In genomic region chr3R:21853618-21854573, dm6 we compare ENCODE assay signal across 2 fruit fly cellular contexts.
TF ChIP-seq lines count a peak whose summit lies in the region.

No protein-coding gene starts in this region.

TF ChIP-seq in whole organism, embryonic, 481 proteins besides CTCF, POLR2A, EP300 and RAD21 (continued from another document and continues in another):
- TF ChIP-seq CG18619 (GFP tag; optimal IDR thresholded peaks at IDR 0.05; lab: Kevin White, UChicago), result peak; percentile 2
- no peak for TF ChIP-seq Kr (GFP tag; optimal IDR thresholded peaks at IDR 0.05; lab: Kevin White, UChicago)
- no peak for TF ChIP-seq trh (GFP tag; optimal IDR thresholded peaks at IDR 0.05; lab: Kevin White, UChicago)
- TF ChIP-seq al (GFP tag; IDR thresholded peaks at IDR 0.05; lab: Robert Waterston, UW), result 0 out of 2 replicates have a peak, but pooled peaks have one; percentile 12
- TF ChIP-seq chm (GFP tag; IDR thresholded peaks at IDR 0.05; lab: Robert Waterston, UW), result peak; percentile 45
- TF ChIP-seq CG17385 (GFP tag; optimal IDR thresholded peaks at IDR 0.05; lab: Kevin White, UChicago), result peak; percentile 21
- peak; percentile 86 for TF ChIP-seq ERR (GFP tag; optimal IDR thresholded peaks at IDR 0.05; lab: Kevin White, UChicago)
- TF ChIP-seq Dbx (GFP tag; IDR thresholded peaks at IDR 0.05; lab: Robert Waterston, UW), result 0 out of 3 replicates have a peak, but pooled peaks have one; percentile 10
- TF ChIP-seq gro (GFP tag; optimal IDR thresholded peaks at IDR 0.05; lab: Kevin White, UChicago), result peak; percentile 68
- TF ChIP-seq CG1603 (tag; optimal IDR thresholded peaks at IDR 0.05; lab: Kevin White, UChicago), result peak; percentile 0
- peak; percentile 22; the same call in 1 of the 2 replicates for TF ChIP-seq CG9932 (GFP tag; IDR thresholded peaks at IDR 0.05; lab: Robert Waterston, UW)
- no peak for TF ChIP-seq fd96Cb (tag; optimal IDR thresholded peaks at IDR 0.05; lab: Kevin White, UChicago)
- peak; percentile 78 for TF ChIP-seq pros (GFP tag; optimal IDR thresholded peaks at IDR 0.05; lab: Kevin White, UChicago)
- peak; percentile 53 for TF ChIP-seq Hey (tag; optimal IDR thresholded peaks at IDR 0.05; lab: Kevin White, UChicago)
- peak; percentile 63 for TF ChIP-seq Dp (GFP tag; optimal IDR thresholded peaks at IDR 0.05; lab: Kevin White, UChicago)
- 0 out of 3 replicates have a peak, but pooled peaks have one; percentile 51 for TF ChIP-seq otp (GFP tag; IDR thresholded peaks at IDR 0.05; lab: Robert Waterston, UW)
- TF ChIP-seq sens (GFP tag; lab: Kevin White, UChicago), result peak; percentile 74
- TF ChIP-seq Drgx (GFP tag; IDR thresholded peaks at IDR 0.05; lab: Robert Waterston, UW), result peak; percentile 40
- peak; percentile 17 for TF ChIP-seq az2 (GFP tag; optimal IDR thresholded peaks at IDR 0.05; lab: Kevin White, UChicago)
- TF ChIP-seq wdn (GFP tag; IDR thresholded peaks at IDR 0.05; lab: Robert Waterston, UW), result peak; percentile 28
- no peak for TF ChIP-seq pum (GFP tag; optimal IDR thresholded peaks at IDR 0.05; lab: Kevin White, UChicago)
- peak; percentile 1 for TF ChIP-seq CG14965 (GFP tag; optimal IDR thresholded peaks at IDR 0.05; lab: Kevin White, UChicago; ENCODE audit: borderline replicate concordance)
- 0 out of 2 replicates have a peak, but pooled peaks have one; percentile 56 for TF ChIP-seq sens-2 (GFP tag; IDR thresholded peaks at IDR 0.05; lab: Robert Waterston, UW)
- peak; percentile 89 for TF ChIP-seq mirr (GFP tag; optimal IDR thresholded peaks at IDR 0.05; lab: Kevin White, UChicago)
- peak; percentile 7 for TF ChIP-seq cwo (GFP tag; optimal IDR thresholded peaks at IDR 0.05; lab: Kevin White, UChicago)
- peak; percentile 68 for TF ChIP-seq Med (GFP tag; lab: Kevin White, UChicago)
- peak in 1 of 2 experiments; percentile 46 for TF ChIP-seq bsh (GFP tag; optimal IDR thresholded peaks at IDR 0.05; lab: Kevin White, UChicago)
- TF ChIP-seq CG14441 (GFP tag; IDR thresholded peaks at IDR 0.05; lab: Robert Waterston, UW), result peak; percentile 16; the same call in 1 of the 2 replicates
- TF ChIP-seq CG4730 (GFP tag; IDR thresholded peaks at IDR 0.05; lab: Robert Waterston, UW), result no peak
- peak; percentile 19 for TF ChIP-seq scrt (GFP tag; optimal IDR thresholded peaks at IDR 0.05; lab: Kevin White, UChicago)
- no peak for TF ChIP-seq CG10654 (GFP tag; optimal IDR thresholded peaks at IDR 0.05; lab: Kevin White, UChicago)
- TF ChIP-seq Deaf1 (tag; optimal IDR thresholded peaks at IDR 0.05; lab: Kevin White, UChicago), result peak; percentile 55
- TF ChIP-seq her (GFP tag; optimal IDR thresholded peaks at IDR 0.05; lab: Kevin White, UChicago), result peak; percentile 23
- TF ChIP-seq Hsf (GFP tag; optimal IDR thresholded peaks at IDR 0.05; lab: Kevin White, UChicago), result peak; percentile 5
- TF ChIP-seq CG7928 (GFP tag; optimal IDR thresholded peaks at IDR 0.05; lab: Kevin White, UChicago), result no peak
- TF ChIP-seq CG12104 (GFP tag; optimal IDR thresholded peaks at IDR 0.05; lab: Kevin White, UChicago), result no peak
- TF ChIP-seq eyg (GFP tag; optimal IDR thresholded peaks at IDR 0.05; lab: Kevin White, UChicago), result peak; percentile 27
- TF ChIP-seq lmd (GFP tag; IDR thresholded peaks at IDR 0.05; lab: Robert Waterston, UW), result no peak
- peak; percentile 76 for TF ChIP-seq CG13894 (tag; optimal IDR thresholded peaks at IDR 0.05; lab: Kevin White, UChicago)
- 0 out of 3 replicates have a peak, but pooled peaks have one; percentile 4 for TF ChIP-seq zfh1 (GFP tag; IDR thresholded peaks at IDR 0.05; lab: Robert Waterston, UW)
- no peak for TF ChIP-seq Hmx (GFP tag; optimal IDR thresholded peaks at IDR 0.05; lab: Kevin White, UChicago)
- peak; percentile 47 for TF ChIP-seq CHES-1-like (GFP tag; optimal IDR thresholded peaks at IDR 0.05; lab: Kevin White, UChicago)
- peak; percentile 7 for TF ChIP-seq D19B (GFP tag; optimal IDR thresholded peaks at IDR 0.05; lab: Kevin White, UChicago)
- peak; percentile 6 for TF ChIP-seq CG2678 (tag; optimal IDR thresholded peaks at IDR 0.05; lab: Kevin White, UChicago)
- peak; percentile 30; the same call in 1 of the 2 replicates for TF ChIP-seq seq (GFP tag; IDR thresholded peaks at IDR 0.05; lab: Robert Waterston, UW)
- TF ChIP-seq corto (GFP tag; optimal IDR thresholded peaks at IDR 0.05; lab: Kevin White, UChicago), result peak; percentile 78
- TF ChIP-seq CG6813 (GFP tag; optimal IDR thresholded peaks at IDR 0.05; lab: Kevin White, UChicago), result peak; percentile 12
- TF ChIP-seq HmgZ (tag; optimal IDR thresholded peaks at IDR 0.05; lab: Kevin White, UChicago), result peak; percentile 30
- TF ChIP-seq Blimp-1 (GFP tag; optimal IDR thresholded peaks at IDR 0.05; lab: Kevin White, UChicago), result peak; percentile 11
- TF ChIP-seq zen2 (GFP tag; IDR thresholded peaks at IDR 0.05; lab: Robert Waterston, UW; ENCODE audit: partially characterized antibody), result peak; percentile 73; the same call in 1 of the 3 replicates
- 0 out of 2 replicates have a peak, but pooled peaks have one; percentile 33 for TF ChIP-seq CG1024 (GFP tag; IDR thresholded peaks at IDR 0.05; lab: Robert Waterston, UW)
- peak; percentile 96 for TF ChIP-seq ftz-f1 (GFP tag; optimal IDR thresholded peaks at IDR 0.05; lab: Kevin White, UChicago)
- no peak for TF ChIP-seq tup (GFP tag; optimal IDR thresholded peaks at IDR 0.05; lab: Kevin White, UChicago)
- peak in 1 of 2 experiments; percentile 70 for TF ChIP-seq eve (GFP tag; optimal IDR thresholded peaks at IDR 0.05; lab: Kevin White, UChicago)
- peak; percentile 12 for TF ChIP-seq CG12391 (tag; optimal IDR thresholded peaks at IDR 0.05; lab: Kevin White, UChicago)
- TF ChIP-seq BtbVII (GFP tag; optimal IDR thresholded peaks at IDR 0.05; lab: Kevin White, UChicago), result peak; percentile 28
- TF ChIP-seq Stat92E (GFP tag; optimal IDR thresholded peaks at IDR 0.05; lab: Kevin White, UChicago), result peak in 1 of 3 experiments; percentile 79
- TF ChIP-seq so (GFP tag; IDR thresholded peaks at IDR 0.05; lab: Robert Waterston, UW), result peak; percentile 13; the same call in 1 of the 3 replicates
- TF ChIP-seq CG3163 (GFP tag; optimal IDR thresholded peaks at IDR 0.05; lab: Kevin White, UChicago), result peak; percentile 41
- TF ChIP-seq Opbp (GFP tag; IDR thresholded peaks at IDR 0.05; lab: Robert Waterston, UW; ENCODE audit: partially characterized antibody), result 0 out of 3 replicates have a peak, but pooled peaks have one; percentile 9
- peak; percentile 26; the same call in 1 of the 3 replicates for TF ChIP-seq vnd (GFP tag; IDR thresholded peaks at IDR 0.05; lab: Robert Waterston, UW; ENCODE audit: partially characterized antibody)
- no peak for TF ChIP-seq CG10147 (GFP tag; optimal IDR thresholded peaks at IDR 0.05; lab: Kevin White, UChicago)

TF ChIP-seq in whole organism, prepupa, 60 proteins besides CTCF, POLR2A, EP300 and RAD21 (continued from another document):
- TF ChIP-seq Hr4 (GFP tag; optimal IDR thresholded peaks at IDR 0.05; lab: Kevin White, UChicago) (peak; percentile 29), CG15336 (GFP tag; IDR thresholded peaks at IDR 0.05; lab: Robert Waterston, UW) (peak; percentile 67), CG34406 (GFP tag; optimal IDR thresholded peaks at IDR 0.05; lab: Kevin White, UChicago) (peak; percentile 33), dac (GFP tag; optimal IDR thresholded peaks at IDR 0.05; lab: Kevin White, UChicago) (no peak), Ets21C (GFP tag; optimal IDR thresholded peaks at IDR 0.05; lab: Kevin White, UChicago) (no peak), cyc (GFP tag; optimal IDR thresholded peaks at IDR 0.05; lab: Kevin White, UChicago) (peak; percentile 6), OdsH (GFP tag; optimal IDR thresholded peaks at IDR 0.05; lab: Kevin White, UChicago) (peak; percentile 3), Sox14 (GFP tag; optimal IDR thresholded peaks at IDR 0.05; lab: Kevin White, UChicago) (peak; percentile 38)
